Worm (Caenorhabditis elegans) whole organism, L4 larva: Measurements from ENCODE around the gene madf-4.
A peak's percentile ranks its signal among the peaks of the same experiment; 100 is the strongest.

Source experiments
- F10B5.3 ChIP-seq: sonication (generic microtip); optimal IDR thresholded peaks from 2 replicates; lab custom pipeline; 2016; ENCODE audit warnings: mild to moderate bottlenecking, missing genetic modification characterization, missing compliant biosample characterization
- F26F4.8 ChIP-seq: fragments of 200-800 bp; sonication (Bioruptor generic); conservative IDR thresholded peaks from 2 replicates; pipeline ENCODE4 v1.3.6; 2022; ENCODE audit warnings: missing genetic modification characterization, missing compliant biosample characterization
- F49E8.2 ChIP-seq: sonication (generic microtip); optimal IDR thresholded peaks from 2 replicates; lab custom pipeline; 2016; ENCODE audit warnings: missing compliant biosample characterization, mild to moderate bottlenecking, missing genetic modification characterization, borderline replicate concordance
- R02D3.7 ChIP-seq: fragments of 150-350 bp; sonication (generic microtip); optimal IDR thresholded peaks from 3 replicates; lab custom pipeline; 2014; ENCODE audit warnings: missing biosample characterization, missing genetic modification characterization
- T26A8.4 ChIP-seq: fragments of 200-800 bp; sonication (Bioruptor generic); IDR thresholded peaks from 2 replicates; pipeline ENCODE4 v1.3.6; 2022; ENCODE audit warnings: missing genetic modification characterization, missing compliant biosample characterization
- Y105C5A.15 ChIP-seq: fragments of 200-800 bp; sonication (Bioruptor generic); IDR thresholded peaks from 2 replicates; pipeline ENCODE4 v1.3.6; 2022; ENCODE audit warnings: missing genetic modification characterization, missing compliant biosample characterization
- Y75B8A.6 ChIP-seq: fragments of 200-800 bp; sonication (Bioruptor generic); IDR thresholded peaks from 2 replicates; pipeline ENCODE4 v1.3.6; 2022; ENCODE audit warnings: missing genetic modification reagents, missing genetic modification characterization, missing compliant biosample characterization
- ZK337.2 ChIP-seq: fragments of 200-800 bp; sonication (Bioruptor generic); IDR thresholded peaks from 2 replicates; pipeline ENCODE4 v1.3.6; 2022; ENCODE audit warnings: missing genetic modification reagents, missing genetic modification characterization, missing compliant biosample characterization
- ZK546.5 ChIP-seq, 2 experiments: sonication (generic microtip); optimal IDR thresholded peaks; 2 replicates each; lab custom pipeline; 2017; ENCODE audit warnings: missing biosample characterization in 2 of 2, missing genetic modification characterization in 2 of 2
- aha-1 ChIP-seq: fragments of 150-350 bp; peaks from one replicate; lab custom pipeline; 2014; ENCODE audit warnings: missing biosample characterization, missing genetic modification characterization
- aly-2 ChIP-seq: sonication (generic microtip); optimal IDR thresholded peaks from 2 replicates; lab custom pipeline; 2018; ENCODE audit warnings: missing biosample characterization, missing genetic modification characterization
- ama-1 ChIP-seq: fragments of 150-350 bp; optimal IDR thresholded peaks from 2 replicates; lab custom pipeline; 2014; ENCODE audit warnings: inconsistent platforms, mixed read lengths
- arid-1 ChIP-seq: fragments of 200-800 bp; sonication (Bioruptor generic); conservative IDR thresholded peaks from 2 replicates; pipeline ENCODE4 v1.3.6; 2022; ENCODE audit warnings: missing genetic modification reagents, missing genetic modification characterization, missing compliant biosample characterization
- ceh-20 ChIP-seq: fragments of 200-800 bp; sonication (Bioruptor generic); IDR thresholded peaks from 2 replicates; pipeline ENCODE4 v1.3.6; 2022; ENCODE audit warnings: missing genetic modification reagents, missing genetic modification characterization, missing compliant biosample characterization
- ceh-82 ChIP-seq: sonication (generic microtip); optimal IDR thresholded peaks from 2 replicates; lab custom pipeline; 2017; ENCODE audit warnings: missing biosample characterization, missing genetic modification characterization
- ces-1 ChIP-seq: fragments of 150-350 bp; sonication (generic microtip); optimal IDR thresholded peaks from 4 replicates; lab custom pipeline; 2014; ENCODE audit warnings: missing biosample characterization, missing genetic modification reagents, missing genetic modification characterization
- daf-12 ChIP-seq: fragments of 150-350 bp; optimal IDR thresholded peaks from 2 replicates; lab custom pipeline; 2014; ENCODE audit warnings: missing biosample characterization, missing genetic modification reagents, missing genetic modification characterization
- daf-19 ChIP-seq: fragments of 200-800 bp; sonication (Bioruptor generic); conservative IDR thresholded peaks from 2 replicates; pipeline ENCODE4 v1.3.6; 2022; ENCODE audit warnings: missing genetic modification characterization, missing compliant biosample characterization
- dpl-1 ChIP-seq: fragments of 150-350 bp; optimal IDR thresholded peaks from 2 replicates; lab custom pipeline; 2014; ENCODE audit warnings: missing biosample characterization, missing genetic modification reagents, missing genetic modification characterization
- duxl-1 ChIP-seq: sonication (generic microtip); optimal IDR thresholded peaks from 2 replicates; lab custom pipeline; 2016; ENCODE audit warnings: mild to moderate bottlenecking, missing genetic modification characterization, moderate library complexity, missing compliant biosample characterization; ENCODE audit not compliant: poor library complexity
- hif-1 ChIP-seq, 2 experiments: sonication (generic microtip); optimal IDR thresholded peaks; 2 replicates each; lab custom pipeline; 2016 to 2017; ENCODE audit warnings: missing compliant biosample characterization in 2 of 2, missing genetic modification characterization in 2 of 2, missing genetic modification reagents in 2 of 2, missing genotype in 2 of 2, mild to moderate bottlenecking in 1 of 2
- hlh-30 ChIP-seq: sonication (generic microtip); optimal IDR thresholded peaks from 2 replicates; lab custom pipeline; 2017; ENCODE audit warnings: antibody characterized with exemption, mild to moderate bottlenecking, missing genetic modification characterization, missing compliant biosample characterization; ENCODE audit not compliant: insufficient read depth
- hmg-1.1 ChIP-seq: fragments of 200-800 bp; sonication (Bioruptor generic); IDR thresholded peaks from 2 replicates; pipeline ENCODE4 v1.3.6; 2022; ENCODE audit warnings: missing genetic modification reagents, missing genetic modification characterization, missing compliant biosample characterization
- jun-1 ChIP-seq: fragments of 150-350 bp; optimal IDR thresholded peaks from 2 replicates; lab custom pipeline; 2014; ENCODE audit warnings: missing biosample characterization, missing genetic modification reagents, missing genetic modification characterization
- lim-7 ChIP-seq: fragments of 200-800 bp; sonication (Bioruptor generic); IDR thresholded peaks from 2 replicates; pipeline ENCODE4 v1.3.6; 2022; ENCODE audit warnings: missing genetic modification characterization, missing compliant biosample characterization
- lin-15B ChIP-seq: fragments of 150-350 bp; sonication (generic microtip); optimal IDR thresholded peaks from 3 replicates; lab custom pipeline; 2014; ENCODE audit warnings: missing biosample characterization, missing genetic modification characterization
- lin-39 ChIP-seq: fragments of 150-350 bp; optimal IDR thresholded peaks from 2 replicates; lab custom pipeline; 2014; ENCODE audit warnings: missing biosample characterization, missing genetic modification reagents, missing genetic modification characterization
- lsy-2 ChIP-seq, 2 experiments: fragments of 150-350 bp in 1 of 2; sonication (generic microtip) in 1 of 2; optimal IDR thresholded peaks; 2 replicates each; lab custom pipeline; 2014 to 2017; ENCODE audit warnings: missing biosample characterization in 2 of 2, missing genetic modification characterization in 2 of 2
- madf-5 ChIP-seq, 2 experiments: fragments of 200-800 bp; sonication (Bioruptor generic); IDR thresholded peaks; 2 replicates each; pipeline ENCODE4 v1.3.6; 2022; ENCODE audit warnings: missing compliant biosample characterization in 2 of 2, missing genetic modification characterization in 2 of 2
- madf-9 ChIP-seq: fragments of 200-800 bp; sonication (Bioruptor generic); conservative IDR thresholded peaks from 2 replicates; pipeline ENCODE4 v1.3.6; 2022; ENCODE audit warnings: missing genetic modification reagents, missing genetic modification characterization, missing compliant biosample characterization
- mdt-29 ChIP-seq: fragments of 200-800 bp; sonication (Bioruptor generic); IDR thresholded peaks from 2 replicates; pipeline ENCODE4 v1.3.6; 2022; ENCODE audit warnings: missing genetic modification reagents, missing genetic modification characterization, missing compliant biosample characterization
- mep-1 ChIP-seq: fragments of 150-350 bp; sonication (generic microtip); optimal IDR thresholded peaks from 3 replicates; lab custom pipeline; 2014; ENCODE audit warnings: missing biosample characterization, missing genetic modification characterization
- mxl-3 ChIP-seq: fragments of 200-800 bp; sonication (Bioruptor generic); optimal IDR thresholded peaks from 2 replicates; lab custom pipeline; 2018; ENCODE audit warnings: mild to moderate bottlenecking, missing genetic modification characterization, missing compliant biosample characterization
- nhr-10 ChIP-seq: fragments of 150-350 bp; optimal IDR thresholded peaks from 2 replicates; lab custom pipeline; 2014; ENCODE audit warnings: missing biosample characterization, missing genetic modification characterization
- nhr-25 ChIP-seq: sonication (generic microtip); optimal IDR thresholded peaks from 2 replicates; lab custom pipeline; 2017; ENCODE audit warnings: missing genetic modification characterization, mild to moderate bottlenecking, missing compliant biosample characterization, antibody characterized with exemption, moderate library complexity, borderline replicate concordance; ENCODE audit not compliant: insufficient read depth
- nhr-28 ChIP-seq: fragments of 150-350 bp; optimal IDR thresholded peaks from 2 replicates; lab custom pipeline; 2014; ENCODE audit warnings: missing biosample characterization, missing genetic modification characterization
- nhr-42 ChIP-seq: fragments of 200-800 bp; sonication (Bioruptor generic); IDR thresholded peaks from 2 replicates; pipeline ENCODE4 v1.3.6; 2022; ENCODE audit warnings: missing genetic modification characterization, missing compliant biosample characterization
- nhr-76 ChIP-seq: fragments of 150-350 bp; optimal IDR thresholded peaks from 2 replicates; lab custom pipeline; 2014; ENCODE audit warnings: missing biosample characterization, missing genetic modification characterization
- pha-4 ChIP-seq, 2 experiments: fragments of 150-350 bp in 1 of 2; fragments of 200-800 bp in 1 of 2; sonication (Bioruptor generic) in 1 of 2; IDR thresholded peaks in 1 of 2; optimal IDR thresholded peaks in 1 of 2; 2 replicates each; pipeline versions ENCODE4 v1.3.6 to Lab custom; 2014 to 2022; ENCODE audit warnings: missing genetic modification characterization in 2 of 2, missing genetic modification reagents in 2 of 2, missing biosample characterization in 1 of 2, missing compliant biosample characterization in 1 of 2
- pqm-1 ChIP-seq: sonication (generic microtip); optimal IDR thresholded peaks from 2 replicates; lab custom pipeline; 2017; ENCODE audit warnings: missing biosample characterization, missing genetic modification characterization
- rbr-2 ChIP-seq: sonication (generic microtip); optimal IDR thresholded peaks from 2 replicates; lab custom pipeline; 2016; ENCODE audit warnings: missing genotype, missing genetic modification characterization, missing compliant biosample characterization
- saeg-2 ChIP-seq: fragments of 200-800 bp; sonication (Bioruptor generic); IDR thresholded peaks from 2 replicates; pipeline ENCODE4 v1.3.6; 2022; ENCODE audit warnings: missing genetic modification reagents, missing genetic modification characterization, missing compliant biosample characterization
- sdz-12 ChIP-seq: fragments of 200-800 bp; sonication (Bioruptor generic); optimal IDR thresholded peaks from 2 replicates; lab custom pipeline; 2018; ENCODE audit warnings: mild to moderate bottlenecking, missing genetic modification characterization, missing compliant biosample characterization
- snpc-4 ChIP-seq: fragments of 150-350 bp; optimal IDR thresholded peaks from 2 replicates; lab custom pipeline; 2014; ENCODE audit warnings: missing biosample characterization, missing genetic modification characterization
- spr-1 ChIP-seq: sonication (generic microtip); optimal IDR thresholded peaks from 2 replicates; lab custom pipeline; 2016; ENCODE audit warnings: mild to moderate bottlenecking, missing genetic modification characterization, missing compliant biosample characterization
- spr-3 ChIP-seq: fragments of 200-800 bp; sonication (Bioruptor generic); optimal IDR thresholded peaks from 2 replicates; lab custom pipeline; 2018; ENCODE audit warnings: mild to moderate bottlenecking, missing genetic modification characterization, missing compliant biosample characterization
- vab-7 ChIP-seq: fragments of 200-800 bp; sonication (Bioruptor generic); IDR thresholded peaks from 2 replicates; pipeline ENCODE4 v1.3.6; 2022; ENCODE audit warnings: missing genetic modification reagents, missing genetic modification characterization, missing compliant biosample characterization
- zfp-2 ChIP-seq: sonication (generic microtip); optimal IDR thresholded peaks from 2 replicates; lab custom pipeline; 2016; ENCODE audit warnings: mild to moderate bottlenecking, missing genetic modification characterization, missing compliant biosample characterization
- zfp-3 ChIP-seq: fragments of 200-800 bp; sonication (Bioruptor generic); conservative IDR thresholded peaks from 2 replicates; pipeline ENCODE4 v1.3.6; 2022; ENCODE audit warnings: missing genetic modification reagents, missing genetic modification characterization, missing compliant biosample characterization
- ztf-11 ChIP-seq: fragments of 150-350 bp; optimal IDR thresholded peaks from 2 replicates; lab custom pipeline; 2014; ENCODE audit warnings: missing biosample characterization, missing genetic modification characterization

The madf-4 gene

ce11 chrV:9937435-9937834 lies 24.9 kb downstream of the madf-4 start, which contains the start of gene srj-33:
Gene srj-33 (minus strand): TSS chrV:9937535.
- TF ChIP-seq aha-1 (tag; lab: Kevin White, UChicago) = no peak
- TF ChIP-seq spr-3 (GFP tag; lab: Kevin White, UChicago) = no peak
- no peak for TF ChIP-seq Y105C5A.15 (GFP tag; lab: Robert Waterston, UW)
- no peak for TF ChIP-seq madf-9 (GFP tag; lab: Robert Waterston, UW)
- TF ChIP-seq sdz-12 = no peak
- no peak for TF ChIP-seq nhr-10
- no peak for TF ChIP-seq aly-2 (tag; lab: Kevin White, UChicago)
- no peak for TF ChIP-seq jun-1 (tag; lab: Kevin White, UChicago)
- no peak for TF ChIP-seq zfp-3 (GFP tag; lab: Robert Waterston, UW)
- no peak for TF ChIP-seq ces-1 (GFP tag; lab: Kevin White, UChicago)
- TF ChIP-seq F49E8.2 (tag; lab: Kevin White, UChicago) = no peak
- no peak for TF ChIP-seq nhr-42
- no peak for TF ChIP-seq hif-1 (tag; optimal IDR thresholded peaks at IDR 0.05; lab: Kevin White, UChicago)
- no peak for TF ChIP-seq pqm-1
- TF ChIP-seq hmg-1.1 (GFP tag; lab: Robert Waterston, UW) = no peak
- TF ChIP-seq lin-39 (tag; lab: Kevin White, UChicago) = no peak

- no peak for TF ChIP-seq F10B5.3 (tag; lab: Kevin White, UChicago)
- TF ChIP-seq hlh-30 (tag; lab: Kevin White, UChicago) = peak; percentile 27
- no peak for TF ChIP-seq madf-5 (GFP tag; IDR thresholded peaks at IDR 0.05; lab: Robert Waterston, UW)
- no peak for TF ChIP-seq Y75B8A.6 (GFP tag; lab: Robert Waterston, UW)
- no peak for TF ChIP-seq arid-1 (GFP tag; lab: Robert Waterston, UW)
- no peak for TF ChIP-seq ZK337.2 (GFP tag; lab: Robert Waterston, UW)
- TF ChIP-seq daf-12 (tag; lab: Kevin White, UChicago) = no peak
- no peak for TF ChIP-seq nhr-25 (tag; lab: Kevin White, UChicago)
- no peak for TF ChIP-seq ceh-82 (tag; lab: Kevin White, UChicago)
- TF ChIP-seq rbr-2 (tag; lab: Kevin White, UChicago) = no peak
- no peak for TF ChIP-seq mep-1
- no peak for TF ChIP-seq saeg-2 (GFP tag; lab: Robert Waterston, UW)
- TF ChIP-seq spr-1 (tag; lab: Kevin White, UChicago) = no peak
- no peak for TF ChIP-seq vab-7 (GFP tag; lab: Robert Waterston, UW)
- no peak for TF ChIP-seq daf-19 (GFP tag; lab: Robert Waterston, UW)
- no peak for TF ChIP-seq duxl-1
- no peak for TF ChIP-seq lin-15B (tag; lab: Kevin White, UChicago)
- TF ChIP-seq R02D3.7 (tag; lab: Kevin White, UChicago) = peak; percentile 85
- no peak for TF ChIP-seq aly-2 (tag; lab: Kevin White, UChicago)
- TF ChIP-seq lim-7 (GFP tag; lab: Robert Waterston, UW) = no peak
- no peak for TF ChIP-seq nhr-76
- no peak for TF ChIP-seq T26A8.4 (GFP tag; lab: Robert Waterston, UW)
- no peak for TF ChIP-seq ceh-20 (GFP tag; lab: Robert Waterston, UW)
- TF ChIP-seq madf-9 (GFP tag; lab: Robert Waterston, UW) = no peak
- no peak for TF ChIP-seq ZK546.5 (tag; optimal IDR thresholded peaks at IDR 0.05; lab: Kevin White, UChicago)
- TF ChIP-seq mdt-29 (GFP tag; lab: Robert Waterston, UW) = no peak
- TF ChIP-seq lsy-2 (tag; optimal IDR thresholded peaks at IDR 0.05; lab: Kevin White, UChicago) = no peak
- peak; percentile 23 for TF ChIP-seq nhr-28 (tag; lab: Kevin White, UChicago)
- TF ChIP-seq pha-4 (GFP tag; IDR thresholded peaks at IDR 0.05; lab: Robert Waterston, UW) = 0 out of 2 replicates have a peak, but pooled peaks have one; percentile 32
- TF ChIP-seq pha-4 (tag; optimal IDR thresholded peaks at IDR 0.05; lab: Kevin White, UChicago) = no peak
- TF ChIP-seq spr-3 (GFP tag; lab: Kevin White, UChicago) = no peak
- TF ChIP-seq ama-1 (lab: Kevin White, UChicago) = no peak
- no peak for TF ChIP-seq mxl-3 (GFP tag; lab: Kevin White, UChicago)
- TF ChIP-seq F26F4.8 = no peak
- TF ChIP-seq snpc-4 (tag; lab: Kevin White, UChicago) = no peak
- no peak for TF ChIP-seq ztf-11
- no peak for TF ChIP-seq zfp-2 (tag; lab: Kevin White, UChicago)
- TF ChIP-seq dpl-1 = peak; percentile 79
Observed at ce11 chrV:9930612-9931065, 31.7 kb downstream of the madf-4 start, which contains the start of the genes rmh-2 and suds-3. Gene rmh-2 (minus strand): TSS chrV:9930775. Gene suds-3 (plus strand): TSS chrV:9931015.
